Worm (Caenorhabditis elegans) whole organism, young adult: ENCODE data around the gene C07A9.9.

Source experiments
- B0019.2 ChIP-seq: fragments of 200-800 bp; sonication (Bioruptor generic); conservative IDR thresholded peaks from 2 replicates; pipeline ENCODE4 v1.3.6; 2022; ENCODE audit warnings: missing genetic modification reagents, missing genetic modification characterization, missing compliant biosample characterization
- B0336.3 ChIP-seq: fragments of 200-800 bp; sonication (Bioruptor generic); IDR thresholded peaks from 2 replicates; pipeline ENCODE4 v1.3.6; 2022; ENCODE audit warnings: missing genetic modification characterization, missing compliant biosample characterization
- C06A6.2 ChIP-seq: fragments of 200-800 bp; sonication (Bioruptor generic); conservative IDR thresholded peaks from 2 replicates; pipeline ENCODE4 v1.3.6; 2022; ENCODE audit warnings: missing genetic modification characterization, missing compliant biosample characterization
- F23B12.7 ChIP-seq: sonication (generic microtip); optimal IDR thresholded peaks from 2 replicates; lab custom pipeline; 2017; ENCODE audit warnings: missing genetic modification characterization, mild to moderate bottlenecking, missing compliant biosample characterization, antibody characterized with exemption, moderate library complexity; ENCODE audit not compliant: insufficient read depth
- F33H1.4 ChIP-seq: fragments of 200-800 bp; sonication (Bioruptor generic); IDR thresholded peaks from 2 replicates; pipeline ENCODE4 v1.3.6; 2022; ENCODE audit warnings: missing genetic modification reagents, missing genetic modification characterization, missing compliant biosample characterization
- F37B4.10 ChIP-seq: fragments of 200-800 bp; sonication (Bioruptor generic); IDR thresholded peaks from 2 replicates; pipeline ENCODE4 v1.3.6; 2022; ENCODE audit warnings: missing genetic modification characterization, missing compliant biosample characterization
- F49E8.2 ChIP-seq: sonication (generic microtip); optimal IDR thresholded peaks from 3 replicates; lab custom pipeline; 2017; ENCODE audit warnings: missing genetic modification characterization, mild to moderate bottlenecking, missing compliant biosample characterization, antibody characterized with exemption, moderate library complexity; ENCODE audit not compliant: insufficient read depth
- F57A8.1 ChIP-seq: fragments of 200-800 bp; sonication (Bioruptor generic); optimal IDR thresholded peaks from 2 replicates; lab custom pipeline; 2018; ENCODE audit warnings: mild to moderate bottlenecking, missing genetic modification characterization, moderate library complexity, missing compliant biosample characterization
- K12H6.12 ChIP-seq: fragments of 200-800 bp; sonication (Bioruptor generic); optimal IDR thresholded peaks from 2 replicates; lab custom pipeline; 2018; ENCODE audit warnings: mild to moderate bottlenecking, missing genetic modification characterization, missing compliant biosample characterization
- T26A5.8 ChIP-seq: sonication (generic microtip); optimal IDR thresholded peaks from 2 replicates; lab custom pipeline; 2016; ENCODE audit warnings: missing genetic modification characterization, missing compliant biosample characterization
- Y53G8AR.9 ChIP-seq: fragments of 200-800 bp; sonication (Bioruptor generic); conservative IDR thresholded peaks from 2 replicates; pipeline ENCODE4 v1.3.6; 2022; ENCODE audit warnings: missing genetic modification reagents, missing genetic modification characterization, missing compliant biosample characterization
- Y56A3A.18 ChIP-seq: fragments of 200-800 bp; sonication (Bioruptor generic); IDR thresholded peaks from 2 replicates; pipeline ENCODE4 v1.3.6; 2022; ENCODE audit warnings: missing genetic modification reagents, missing genetic modification characterization, missing compliant biosample characterization
- Y79H2A.3 ChIP-seq: fragments of 200-800 bp; sonication (Bioruptor generic); conservative IDR thresholded peaks from 2 replicates; pipeline ENCODE4 v1.3.6; 2022; ENCODE audit warnings: missing genetic modification reagents, missing genetic modification characterization, missing compliant biosample characterization
- Y95B8A.8 ChIP-seq: fragments of 200-800 bp; sonication (Bioruptor generic); IDR thresholded peaks from 2 replicates; pipeline ENCODE4 v1.3.6; 2022; ENCODE audit warnings: missing genetic modification reagents, missing genetic modification characterization, missing compliant biosample characterization
- ama-1 ChIP-seq, 3 experiments: fragments of 150-350 bp in 1 of 3; sonication (generic microtip) in 2 of 3; optimal IDR thresholded peaks; 2 replicates each; lab custom pipeline; 2014 to 2018; ENCODE audit warnings: missing biosample characterization in 2 of 3, missing genetic modification characterization in 2 of 3, missing genetic modification reagents in 2 of 3
- aptf-2 ChIP-seq: fragments of 200-800 bp; sonication (Bioruptor generic); conservative IDR thresholded peaks from 2 replicates; pipeline ENCODE4 v1.3.6; 2022; ENCODE audit warnings: missing genetic modification reagents, missing genetic modification characterization, missing compliant biosample characterization
- atf-7 ChIP-seq: sonication (generic microtip); optimal IDR thresholded peaks from 2 replicates; lab custom pipeline; 2017; ENCODE audit warnings: mild to moderate bottlenecking, missing genetic modification characterization, missing compliant biosample characterization
- attf-5 ChIP-seq: fragments of 200-800 bp; sonication (Bioruptor generic); optimal IDR thresholded peaks from 2 replicates; lab custom pipeline; 2018; ENCODE audit warnings: mild to moderate bottlenecking, missing genetic modification characterization, missing compliant biosample characterization
- cebp-1 ChIP-seq, 2 experiments: fragments of 200-800 bp in 1 of 2; sonication (Bioruptor generic) in 1 of 2; sonication (generic microtip) in 1 of 2; IDR thresholded peaks in 1 of 2; optimal IDR thresholded peaks in 1 of 2; 2 replicates each; pipeline versions ENCODE4 v1.3.6 to Lab custom; 2017 to 2022; ENCODE audit warnings: missing compliant biosample characterization in 2 of 2, missing genetic modification characterization in 2 of 2, mild to moderate bottlenecking in 1 of 2, missing genetic modification reagents in 1 of 2, moderate library complexity in 1 of 2
- ceh-100 ChIP-seq: fragments of 200-800 bp; sonication (Bioruptor generic); IDR thresholded peaks from 2 replicates; pipeline ENCODE4 v1.3.6; 2022; ENCODE audit warnings: missing genetic modification reagents, missing genetic modification characterization, missing compliant biosample characterization
- die-1 ChIP-seq: sonication (generic microtip); optimal IDR thresholded peaks from 2 replicates; lab custom pipeline; 2016; ENCODE audit warnings: missing genotype, mild to moderate bottlenecking, missing genetic modification characterization, missing compliant biosample characterization
- dpl-1 ChIP-seq: fragments of 150-350 bp; optimal IDR thresholded peaks from 2 replicates; lab custom pipeline; 2014; ENCODE audit warnings: missing biosample characterization, missing genetic modification reagents, missing genetic modification characterization
- efl-1 ChIP-seq: fragments of 150-350 bp; optimal IDR thresholded peaks from 2 replicates; lab custom pipeline; 2014; ENCODE audit warnings: missing biosample characterization, missing genetic modification reagents, missing genetic modification characterization
- egrh-3 ChIP-seq: fragments of 200-800 bp; sonication (Bioruptor generic); IDR thresholded peaks from 2 replicates; pipeline ENCODE4 v1.3.6; 2022; ENCODE audit warnings: missing genetic modification reagents, missing genetic modification characterization, missing compliant biosample characterization
- hlh-26 ChIP-seq: fragments of 200-800 bp; sonication (Bioruptor generic); conservative IDR thresholded peaks from 2 replicates; pipeline ENCODE4 v1.3.6; 2022; ENCODE audit warnings: missing genetic modification reagents, missing genetic modification characterization, missing compliant biosample characterization
- hmg-1.2 ChIP-seq: fragments of 200-800 bp; sonication (Bioruptor generic); IDR thresholded peaks from 2 replicates; pipeline ENCODE4 v1.3.6; 2022; ENCODE audit warnings: missing genetic modification reagents, missing genetic modification characterization, missing compliant biosample characterization
- let-607 ChIP-seq, 2 experiments: fragments of 200-800 bp in 1 of 2; sonication (Bioruptor generic) in 1 of 2; sonication (generic microtip) in 1 of 2; optimal IDR thresholded peaks; 2 replicates each; lab custom pipeline; 2016 to 2018; ENCODE audit warnings: mild to moderate bottlenecking in 2 of 2, missing compliant biosample characterization in 2 of 2, missing genetic modification characterization in 2 of 2, moderate library complexity in 2 of 2, missing genotype in 1 of 2
- lin-54 ChIP-seq: fragments of 200-800 bp; sonication (Bioruptor generic); optimal IDR thresholded peaks from 2 replicates; lab custom pipeline; 2018; ENCODE audit warnings: mild to moderate bottlenecking, missing genetic modification characterization, missing compliant biosample characterization
- lir-1 ChIP-seq: fragments of 200-800 bp; sonication (Bioruptor generic); conservative IDR thresholded peaks from 2 replicates; pipeline ENCODE4 v1.3.6; 2022; ENCODE audit warnings: missing genetic modification reagents, missing genetic modification characterization, missing compliant biosample characterization
- lsy-27 ChIP-seq: sonication (generic microtip); optimal IDR thresholded peaks from 2 replicates; lab custom pipeline; 2017; ENCODE audit warnings: missing genetic modification characterization, mild to moderate bottlenecking, missing compliant biosample characterization, antibody characterized with exemption, missing genotype, borderline replicate concordance; ENCODE audit not compliant: insufficient read depth
- madf-3 ChIP-seq: fragments of 200-800 bp; sonication (Bioruptor generic); IDR thresholded peaks from 2 replicates; pipeline ENCODE4 v1.3.6; 2022; ENCODE audit warnings: missing genetic modification reagents, missing genetic modification characterization, missing compliant biosample characterization
- madf-8 ChIP-seq: fragments of 200-800 bp; sonication (Bioruptor generic); conservative IDR thresholded peaks from 2 replicates; pipeline ENCODE4 v1.3.6; 2022; ENCODE audit warnings: missing genetic modification reagents, missing genetic modification characterization, missing compliant biosample characterization
- mcd-1 ChIP-seq: fragments of 200-800 bp; sonication (Bioruptor generic); IDR thresholded peaks from 2 replicates; pipeline ENCODE4 v1.3.6; 2022; ENCODE audit warnings: missing genetic modification reagents, missing genetic modification characterization, missing compliant biosample characterization
- mes-4 ChIP-seq: sonication (generic microtip); optimal IDR thresholded peaks from 2 replicates; lab custom pipeline; 2016; ENCODE audit warnings: missing genotype, missing genetic modification characterization, missing compliant biosample characterization
- nfyb-1 ChIP-seq: fragments of 200-800 bp; sonication (Bioruptor generic); IDR thresholded peaks from 2 replicates; pipeline ENCODE4 v1.3.6; 2022; ENCODE audit warnings: missing genetic modification reagents, missing genetic modification characterization, missing compliant biosample characterization
- nhr-120 ChIP-seq: fragments of 200-800 bp; sonication (Bioruptor generic); IDR thresholded peaks from 2 replicates; pipeline ENCODE4 v1.3.6; 2022; ENCODE audit warnings: missing genetic modification characterization, missing compliant biosample characterization
- nhr-80 ChIP-seq: sonication (generic microtip); optimal IDR thresholded peaks from 2 replicates; lab custom pipeline; 2016; ENCODE audit warnings: missing genetic modification characterization, missing compliant biosample characterization
- nhr-90 ChIP-seq: sonication (generic microtip); optimal IDR thresholded peaks from 2 replicates; lab custom pipeline; 2016; ENCODE audit warnings: missing genotype, mild to moderate bottlenecking, missing genetic modification characterization, missing compliant biosample characterization
- rcor-1 ChIP-seq: fragments of 200-800 bp; sonication (Bioruptor generic); IDR thresholded peaks from 2 replicates; pipeline ENCODE4 v1.3.6; 2022; ENCODE audit warnings: missing genetic modification reagents, missing genetic modification characterization, missing compliant biosample characterization
- rec-8 ChIP-seq, 2 experiments: sonication (generic microtip); optimal IDR thresholded peaks; 2 replicates each; lab custom pipeline; 2016; ENCODE audit warnings: mild to moderate bottlenecking in 2 of 2, missing genetic modification characterization in 2 of 2, missing genetic modification reagents in 2 of 2, missing genotype in 2 of 2, missing biosample characterization in 1 of 2, missing compliant biosample characterization in 1 of 2, moderate library complexity in 1 of 2
- sdz-38 ChIP-seq: sonication (generic microtip); optimal IDR thresholded peaks from 2 replicates; lab custom pipeline; 2016; ENCODE audit warnings: missing genotype, missing genetic modification characterization, missing compliant biosample characterization
- sea-2 ChIP-seq: fragments of 200-800 bp; sonication (Bioruptor generic); IDR thresholded peaks from 2 replicates; pipeline ENCODE4 v1.3.6; 2022; ENCODE audit warnings: missing genetic modification characterization, missing compliant biosample characterization
- snpc-1.3 ChIP-seq: sonication (generic microtip); optimal IDR thresholded peaks from 2 replicates; lab custom pipeline; 2017; ENCODE audit warnings: missing genetic modification characterization, mild to moderate bottlenecking, missing compliant biosample characterization, antibody characterized with exemption, moderate library complexity, missing genotype, missing genetic modification reagents; ENCODE audit not compliant: insufficient read depth
- tbp1 ChIP-seq: fragments of 200-800 bp; sonication (Bioruptor generic); optimal IDR thresholded peaks from 2 replicates; lab custom pipeline; 2018; ENCODE audit warnings: mild to moderate bottlenecking, missing genetic modification characterization, missing compliant biosample characterization
- xnd-1 ChIP-seq: sonication (generic microtip); optimal IDR thresholded peaks from 2 replicates; lab custom pipeline; 2016; ENCODE audit warnings: missing genotype, missing genetic modification reagents, missing genetic modification characterization, missing compliant biosample characterization
- ztf-28 ChIP-seq: fragments of 200-800 bp; sonication (Bioruptor generic); IDR thresholded peaks from 2 replicates; pipeline ENCODE4 v1.3.6; 2022; ENCODE audit warnings: missing genetic modification reagents, missing genetic modification characterization, missing compliant biosample characterization

The C07A9.9 gene

ce11 chrIII:9616933-9617332, 50.5 kb downstream of the C07A9.9 start (continued):
- peak; percentile 57 for TF ChIP-seq mes-4 (tag; lab: Kevin White, UChicago)
- no peak for TF ChIP-seq let-607 (tag; optimal IDR thresholded peaks at IDR 0.05; lab: Kevin White, UChicago)
- peak; percentile 94 for TF ChIP-seq ztf-28 (GFP tag; lab: Robert Waterston, UW)
- peak; percentile 3 for TF ChIP-seq T26A5.8 (tag; lab: Kevin White, UChicago)
- TF ChIP-seq hlh-26 (GFP tag; lab: Robert Waterston, UW), result no peak
- peak; percentile 85 for TF ChIP-seq ceh-100 (GFP tag; lab: Robert Waterston, UW)
- TF ChIP-seq nhr-90 (tag; lab: Kevin White, UChicago), result no peak
- TF ChIP-seq dpl-1 (GFP tag; lab: Kevin White, UChicago), result peak; percentile 99
- TF ChIP-seq Y79H2A.3 (GFP tag; lab: Robert Waterston, UW), result peak; percentile 97
- TF ChIP-seq Y56A3A.18 (GFP tag; lab: Robert Waterston, UW), result 0 out of 2 replicates have a peak, but pooled peaks have one; percentile 45
- peak; percentile 97 for TF ChIP-seq F33H1.4 (GFP tag; lab: Robert Waterston, UW)
- no peak for TF ChIP-seq ama-1 (optimal IDR thresholded peaks at IDR 0.05; lab: Kevin White, UChicago)
- peak in 1 of 2 experiments; percentile 42 for TF ChIP-seq ama-1 (GFP tag; optimal IDR thresholded peaks at IDR 0.05; lab: Kevin White, UChicago)
- no peak for TF ChIP-seq sea-2 (GFP tag; lab: Robert Waterston, UW)
- no peak for TF ChIP-seq atf-7
- no peak for TF ChIP-seq cebp-1 (GFP tag; IDR thresholded peaks at IDR 0.05; lab: Robert Waterston, UW)
- peak; percentile 33 for TF ChIP-seq cebp-1 (tag; optimal IDR thresholded peaks at IDR 0.05; lab: Kevin White, UChicago)
- TF ChIP-seq xnd-1 (tag; lab: Kevin White, UChicago), result peak; percentile 100
- TF ChIP-seq F57A8.1 (GFP tag; lab: Kevin White, UChicago), result no peak
- peak; percentile 98 for TF ChIP-seq Y53G8AR.9 (GFP tag; lab: Robert Waterston, UW)
- TF ChIP-seq lir-1 (GFP tag; lab: Robert Waterston, UW), result peak; percentile 93
- no peak for TF ChIP-seq K12H6.12 (tag; lab: Kevin White, UChicago)
- peak; percentile 95 for TF ChIP-seq mcd-1
- TF ChIP-seq madf-3 (GFP tag; lab: Robert Waterston, UW), result peak; percentile 97
- TF ChIP-seq tbp1 (GFP tag; lab: Kevin White, UChicago), result peak; percentile 75
- TF ChIP-seq egrh-3 (GFP tag; lab: Robert Waterston, UW), result no peak
- peak; percentile 97 for TF ChIP-seq B0336.3
- no peak for TF ChIP-seq sdz-38 (tag; lab: Kevin White, UChicago)
- TF ChIP-seq F23B12.7, result peak; percentile 42
- TF ChIP-seq lsy-27 (tag; lab: Kevin White, UChicago), result peak; percentile 40
- TF ChIP-seq rcor-1 (GFP tag; lab: Robert Waterston, UW), result peak; percentile 97
- peak; percentile 99 for TF ChIP-seq efl-1 (GFP tag; lab: Kevin White, UChicago)
- TF ChIP-seq Y95B8A.8 (GFP tag; lab: Robert Waterston, UW), result peak; percentile 99
- TF ChIP-seq F49E8.2 (tag; lab: Kevin White, UChicago), result peak; percentile 97
- TF ChIP-seq snpc-1.3 (tag; lab: Kevin White, UChicago), result peak; percentile 96
- no peak for TF ChIP-seq nhr-80 (tag; lab: Kevin White, UChicago)
- no peak for TF ChIP-seq nhr-120 (GFP tag; lab: Robert Waterston, UW)
- TF ChIP-seq F37B4.10 (GFP tag; lab: Robert Waterston, UW), result peak; percentile 91; the same call in 1 of the 2 replicates

DNA sequence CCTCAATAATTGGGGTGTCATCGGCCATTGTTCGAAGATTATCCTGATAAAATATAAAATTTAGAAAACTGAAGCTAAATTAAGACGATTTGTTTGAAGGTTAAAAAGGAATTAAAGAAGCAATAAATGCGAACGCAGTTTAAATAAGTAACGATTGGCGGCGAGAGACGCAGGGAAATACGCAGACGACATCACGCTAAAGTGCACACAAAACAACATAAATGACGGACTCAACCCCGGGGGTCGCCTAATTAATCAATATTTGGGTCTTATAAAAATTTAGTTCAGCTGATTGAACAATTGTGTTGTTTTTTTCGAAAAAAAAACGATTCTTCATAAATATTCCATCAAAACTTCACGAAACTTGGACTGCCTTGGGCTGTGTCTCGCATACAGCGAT, 51.0 kb downstream of the C07A9.9 start, which contains the start of gene hcp-3:
Gene hcp-3, minus strand, starts transcription at position 45 of the 400 bp plus-strand sequence.
- TF ChIP-seq madf-8 (GFP tag; lab: Robert Waterston, UW) (no peak), efl-1 (GFP tag; lab: Kevin White, UChicago) (peak; percentile 2), aptf-2 (no peak), B0019.2 (GFP tag; lab: Robert Waterston, UW) (no peak), C06A6.2 (GFP tag; lab: Robert Waterston, UW) (no peak), rec-8 (tag; optimal IDR thresholded peaks at IDR 0.05; lab: Kevin White, UChicago) (no peak), attf-5 (GFP tag; lab: Kevin White, UChicago) (peak; percentile 26), lin-54 (peak; percentile 4), nfyb-1 (no peak), die-1 (tag; lab: Kevin White, UChicago) (no peak), hmg-1.2 (GFP tag; lab: Robert Waterston, UW) (peak; percentile 27; the same call in 1 of the 2 replicates)
